Worm (Caenorhabditis elegans): ENCODE results near the gene syd-9.

The syd-9 gene

ce11 chrX:7217704-7218479, at the start of gene syd-9:
Gene syd-9 (plus strand): TSS chrX:7218097.
- TF ChIP-seq W03F9.2 (tag; optimal IDR thresholded peaks at IDR 0.05) (no peak), dao-5 (tag; optimal IDR thresholded peaks at IDR 0.05) (no peak), him-1 (tag; optimal IDR thresholded peaks at IDR 0.05) (no peak)

- TF ChIP-seq W03F9.2 (tag; optimal IDR thresholded peaks at IDR 0.05) (no peak), him-1 (tag; optimal IDR thresholded peaks at IDR 0.05) (no peak), dao-5 (tag; optimal IDR thresholded peaks at IDR 0.05) (no peak)
Observed at ce11 chrX:7170575-7171297, 47.2 kb upstream of the syd-9 start, which contains the start of gene bar-1. Gene bar-1 (minus strand): TSS chrX:7170625.

ce11 chrX:7175389-7175788, 42.5 kb upstream of the syd-9 start:
- TF ChIP-seq him-1 (tag; optimal IDR thresholded peaks at IDR 0.05) (no peak), dao-5 (tag; optimal IDR thresholded peaks at IDR 0.05) (no peak), W03F9.2 (tag; optimal IDR thresholded peaks at IDR 0.05) (no peak)

ce11 chrX:7176817-7177216, 41.1 kb upstream of the syd-9 start:
- TF ChIP-seq him-1 (tag; optimal IDR thresholded peaks at IDR 0.05) (no peak), W03F9.2 (tag; optimal IDR thresholded peaks at IDR 0.05) (no peak), dao-5 (tag; optimal IDR thresholded peaks at IDR 0.05) (no peak)

ce11 chrX:7177341-7177740, 40.6 kb upstream of the syd-9 start, which contains the start of gene F43E12.1:
Gene F43E12.1 (plus strand): TSS chrX:7177641.
- TF ChIP-seq him-1 (tag; optimal IDR thresholded peaks at IDR 0.05) (no peak), dao-5 (tag; optimal IDR thresholded peaks at IDR 0.05) (no peak), W03F9.2 (tag; optimal IDR thresholded peaks at IDR 0.05) (no peak)

ce11 chrX:7181627-7182026, 36.3 kb upstream of the syd-9 start:
- TF ChIP-seq W03F9.2 (tag; optimal IDR thresholded peaks at IDR 0.05) = peak; percentile 83
- TF ChIP-seq him-1 (tag; optimal IDR thresholded peaks at IDR 0.05) = no peak
- TF ChIP-seq dao-5 (tag; optimal IDR thresholded peaks at IDR 0.05) = no peak

ce11 chrX:7187602-7188001, 30.3 kb upstream of the syd-9 start, which contains the start of gene C55B6.4:
Gene C55B6.4 (minus strand): TSS chrX:7187702.
- TF ChIP-seq dao-5 (tag; optimal IDR thresholded peaks at IDR 0.05) (no peak), W03F9.2 (tag; optimal IDR thresholded peaks at IDR 0.05) (no peak), him-1 (tag; optimal IDR thresholded peaks at IDR 0.05) (no peak)

ce11 chrX:7191882-7192281, 26.0 kb upstream of the syd-9 start, which contains the start of gene C55B6.7:
Gene C55B6.7 (minus strand): TSS chrX:7191982.
- TF ChIP-seq W03F9.2 (tag; optimal IDR thresholded peaks at IDR 0.05) (no peak), him-1 (tag; optimal IDR thresholded peaks at IDR 0.05) (no peak), dao-5 (tag; optimal IDR thresholded peaks at IDR 0.05) (no peak)

ce11 chrX:7193894-7194614, 23.8 kb upstream of the syd-9 start, which contains the start of gene dnj-7:
Gene dnj-7 (plus strand): TSS chrX:7194564.
- TF ChIP-seq him-1 (tag; optimal IDR thresholded peaks at IDR 0.05) (no peak), dao-5 (tag; optimal IDR thresholded peaks at IDR 0.05) (no peak), W03F9.2 (tag; optimal IDR thresholded peaks at IDR 0.05) (peak; percentile 17)

- TF ChIP-seq him-1 (tag; optimal IDR thresholded peaks at IDR 0.05) = no peak
- no peak for TF ChIP-seq dao-5 (tag; optimal IDR thresholded peaks at IDR 0.05)
- no peak for TF ChIP-seq W03F9.2 (tag; optimal IDR thresholded peaks at IDR 0.05)
Observed at ce11 chrX:7199831-7200414, 18.0 kb upstream of the syd-9 start, which contains the start of gene C55B6.1. Gene C55B6.1 (plus strand): TSS chrX:7200364.

- TF ChIP-seq W03F9.2 (tag; optimal IDR thresholded peaks at IDR 0.05) (no peak), him-1 (tag; optimal IDR thresholded peaks at IDR 0.05) (no peak), dao-5 (tag; optimal IDR thresholded peaks at IDR 0.05) (no peak)
Observed at ce11 chrX:7200475-7200874, 17.4 kb upstream of the syd-9 start.

- TF ChIP-seq W03F9.2 (tag; optimal IDR thresholded peaks at IDR 0.05) = no peak
- TF ChIP-seq him-1 (tag; optimal IDR thresholded peaks at IDR 0.05) = no peak
- TF ChIP-seq dao-5 (tag; optimal IDR thresholded peaks at IDR 0.05) = no peak
Observed at ce11 chrX:7204175-7204574, 13.7 kb upstream of the syd-9 start.

- TF ChIP-seq him-1 (tag; optimal IDR thresholded peaks at IDR 0.05) (no peak), W03F9.2 (tag; optimal IDR thresholded peaks at IDR 0.05) (no peak)
Observed at ce11 chrX:7205195-7205594, 12.7 kb upstream of the syd-9 start, which contains the start of gene C55B6.5. Gene C55B6.5 (minus strand): TSS chrX:7205295.

All from whole organism, L4/young adult.